Fruit fly (Drosophila melanogaster): ENCODE measurements around the gene skd.

The skd gene

dm6 chr3L:21047037-21047436 is 19.8 kb upstream of the skd start (continued):
- no peak for TF ChIP-seq Dref (GFP tag; IDR thresholded peaks at IDR 0.05)
- TF ChIP-seq zen (tag; optimal IDR thresholded peaks at IDR 0.05) = peak; percentile 68
- TF ChIP-seq Hand (GFP tag; optimal IDR thresholded peaks at IDR 0.05) = peak; percentile 6
- peak; percentile 78 for TF ChIP-seq gem (tag; optimal IDR thresholded peaks at IDR 0.05)
- 0 out of 2 replicates have a peak, but pooled peaks have one; percentile 12 for TF ChIP-seq Atf6 (GFP tag; IDR thresholded peaks at IDR 0.05)
- TF ChIP-seq salm (tag; optimal IDR thresholded peaks at IDR 0.05) = no peak
- no peak for TF ChIP-seq jumu (GFP tag; optimal IDR thresholded peaks at IDR 0.05)
- no peak for TF ChIP-seq toy (GFP tag; IDR thresholded peaks at IDR 0.05)
- TF ChIP-seq Kr (GFP tag; optimal IDR thresholded peaks at IDR 0.05) = peak; percentile 19
- TF ChIP-seq hth (optimal IDR thresholded peaks at IDR 0.05) = no peak
- no peak for TF ChIP-seq scrt (GFP tag; optimal IDR thresholded peaks at IDR 0.05)
- TF ChIP-seq CG6765 (GFP tag; optimal IDR thresholded peaks at IDR 0.05) = no peak
- TF ChIP-seq Bgb (GFP tag; IDR thresholded peaks at IDR 0.05; ENCODE audit: partially characterized antibody) = no peak
- no peak for TF ChIP-seq C15 (GFP tag; IDR thresholded peaks at IDR 0.05)
- TF ChIP-seq lilli (GFP tag; optimal IDR thresholded peaks at IDR 0.05) = peak; percentile 33
- no peak for TF ChIP-seq bigmax (GFP tag; optimal IDR thresholded peaks at IDR 0.05)
- peak; percentile 11 for TF ChIP-seq Hmr (GFP tag; optimal IDR thresholded peaks at IDR 0.05)
- no peak for TF ChIP-seq pb (GFP tag; optimal IDR thresholded peaks at IDR 0.05)
- no peak for TF ChIP-seq CG31365 (tag; optimal IDR thresholded peaks at IDR 0.05)
- no peak for TF ChIP-seq ssp (GFP tag; IDR thresholded peaks at IDR 0.05)
- TF ChIP-seq prd (optimal IDR thresholded peaks at IDR 0.05) = no peak
- peak; percentile 44; the same call in 1 of the 3 replicates for TF ChIP-seq prd (GFP tag; IDR thresholded peaks at IDR 0.05)
- no peak for TF ChIP-seq ab (GFP tag; optimal IDR thresholded peaks at IDR 0.05)
- TF ChIP-seq CG18619 (GFP tag; optimal IDR thresholded peaks at IDR 0.05) = no peak
- no peak for TF ChIP-seq eyg (GFP tag; optimal IDR thresholded peaks at IDR 0.05)
- no peak for TF ChIP-seq esg (GFP tag; conservative IDR thresholded peaks at IDR 0.05)
- peak; percentile 8 for TF ChIP-seq Dek (tag; optimal IDR thresholded peaks at IDR 0.05)
- TF ChIP-seq CG4617 (GFP tag; optimal IDR thresholded peaks at IDR 0.05; ENCODE audit: borderline replicate concordance) = no peak
- no peak for TF ChIP-seq dati (GFP tag; IDR thresholded peaks at IDR 0.05)
- TF ChIP-seq bcd (GFP tag; optimal IDR thresholded peaks at IDR 0.05) = no peak
- peak; percentile 4 for TF ChIP-seq Deaf1 (tag; optimal IDR thresholded peaks at IDR 0.05)
- peak; percentile 61 for TF ChIP-seq CG10267 (tag; optimal IDR thresholded peaks at IDR 0.05)
- TF ChIP-seq CG17359 (tag; optimal IDR thresholded peaks at IDR 0.05) = peak; percentile 36
- TF ChIP-seq D19B (GFP tag; optimal IDR thresholded peaks at IDR 0.05) = no peak
- TF ChIP-seq Jarid2 (GFP tag; optimal IDR thresholded peaks at IDR 0.05) = no peak
- TF ChIP-seq psq (GFP tag; optimal IDR thresholded peaks at IDR 0.05) = no peak
- no peak for TF ChIP-seq Usf (GFP tag; optimal IDR thresholded peaks at IDR 0.05)
- no peak for TF ChIP-seq Opbp (GFP tag; IDR thresholded peaks at IDR 0.05; ENCODE audit: partially characterized antibody)
- TF ChIP-seq grau (tag; optimal IDR thresholded peaks at IDR 0.05) = peak; percentile 52
- TF ChIP-seq CG6175 (GFP tag; IDR thresholded peaks at IDR 0.05) = no peak
- peak; percentile 71; the same call in 2 of the 3 replicates for TF ChIP-seq ci (GFP tag; IDR thresholded peaks at IDR 0.05)
- TF ChIP-seq Hr39 (optimal IDR thresholded peaks at IDR 0.05) = no peak

- peak; percentile 24 for TF ChIP-seq Blimp-1 (GFP tag; optimal IDR thresholded peaks at IDR 0.05)
- peak; percentile 7 for TF ChIP-seq az2 (GFP tag; optimal IDR thresholded peaks at IDR 0.05)
- no peak for TF ChIP-seq CG4707 (GFP tag; optimal IDR thresholded peaks at IDR 0.05)
- no peak for TF ChIP-seq D19A (tag; optimal IDR thresholded peaks at IDR 0.05)
- no peak for TF ChIP-seq lov (optimal IDR thresholded peaks at IDR 0.05)
- TF ChIP-seq lov (GFP tag; IDR thresholded peaks at IDR 0.05) = 0 out of 3 replicates have a peak, but pooled peaks have one; percentile 65
- TF ChIP-seq CG1602 (GFP tag; optimal IDR thresholded peaks at IDR 0.05) = no peak
- TF ChIP-seq CG6683 (GFP tag; optimal IDR thresholded peaks at IDR 0.05) = no peak
- TF ChIP-seq dimm (GFP tag; IDR thresholded peaks at IDR 0.05) = no peak
- no peak for TF ChIP-seq CG10321 (GFP tag; IDR thresholded peaks at IDR 0.05)
- no peak for TF ChIP-seq Bgb (GFP tag; IDR thresholded peaks at IDR 0.05; ENCODE audit: partially characterized antibody)
- TF ChIP-seq fd3F (GFP tag; optimal IDR thresholded peaks at IDR 0.05) = no peak
- peak; percentile 26; the same call in 1 of the 2 replicates for TF ChIP-seq Xrp1 (GFP tag; IDR thresholded peaks at IDR 0.05)
These were observed 19.0 kb upstream of the skd start for dm6 chr3L:21046107-21046708.
